Worm (Caenorhabditis elegans) whole organism, late embryonic: Measurements from ENCODE around the gene nhr-88.

Experiments
- C08G9.2 ChIP-seq: sonication (generic microtip); optimal IDR thresholded peaks from 2 replicates; lab custom pipeline; 2016; ENCODE audit warnings: mild to moderate bottlenecking, missing genetic modification characterization, moderate library complexity, missing compliant biosample characterization
- C38D4.7 ChIP-seq: fragments of 200-800 bp; sonication (Bioruptor generic); optimal IDR thresholded peaks from 2 replicates; lab custom pipeline; 2018; ENCODE audit warnings: mild to moderate bottlenecking, missing genetic modification characterization, moderate library complexity, missing compliant biosample characterization
- F13H6.1 ChIP-seq: sonication (generic microtip); optimal IDR thresholded peaks from 2 replicates; lab custom pipeline; 2016; ENCODE audit warnings: missing genetic modification characterization, missing compliant biosample characterization
- K09A11.1 ChIP-seq: sonication (generic microtip); optimal IDR thresholded peaks from 2 replicates; lab custom pipeline; 2017; ENCODE audit warnings: antibody characterized with exemption, mild to moderate bottlenecking, missing genetic modification characterization, missing compliant biosample characterization; ENCODE audit not compliant: insufficient read depth
- T23F11.4 ChIP-seq: fragments of 200-800 bp; sonication (Bioruptor generic); optimal IDR thresholded peaks from 2 replicates; lab custom pipeline; 2018; ENCODE audit warnings: mild to moderate bottlenecking, missing genetic modification characterization, missing compliant biosample characterization
- Y22D7AL.16 ChIP-seq: sonication (generic microtip); optimal IDR thresholded peaks from 2 replicates; lab custom pipeline; 2016; ENCODE audit warnings: missing genetic modification characterization, missing compliant biosample characterization
- ahr-1 ChIP-seq: sonication (generic microtip); optimal IDR thresholded peaks from 2 replicates; lab custom pipeline; 2016; ENCODE audit warnings: missing genetic modification characterization, missing compliant biosample characterization
- ceh-19 ChIP-seq: fragments of 200-800 bp; sonication (Bioruptor generic); optimal IDR thresholded peaks from 2 replicates; lab custom pipeline; 2018; ENCODE audit warnings: mild to moderate bottlenecking, missing genetic modification characterization, missing compliant biosample characterization
- ceh-2 ChIP-seq: sonication (generic microtip); optimal IDR thresholded peaks from 2 replicates; lab custom pipeline; 2016; ENCODE audit warnings: missing genotype, missing genetic modification characterization, missing compliant biosample characterization
- ceh-22 ChIP-seq: sonication (generic microtip); optimal IDR thresholded peaks from 2 replicates; lab custom pipeline; 2017; ENCODE audit warnings: missing biosample characterization, missing genetic modification characterization
- ceh-24 ChIP-seq: sonication (generic microtip); optimal IDR thresholded peaks from 2 replicates; lab custom pipeline; 2016; ENCODE audit warnings: mild to moderate bottlenecking, missing genetic modification characterization, missing compliant biosample characterization
- ceh-30 ChIP-seq: fragments of 150-350 bp; optimal IDR thresholded peaks from 2 replicates; lab custom pipeline; 2014; ENCODE audit warnings: missing biosample characterization, missing genetic modification characterization
- ceh-31 ChIP-seq: sonication (generic microtip); optimal IDR thresholded peaks from 2 replicates; lab custom pipeline; 2016; ENCODE audit warnings: missing genetic modification characterization, missing compliant biosample characterization
- ceh-34 ChIP-seq: sonication (generic microtip); optimal IDR thresholded peaks from 2 replicates; lab custom pipeline; 2016; ENCODE audit warnings: mild to moderate bottlenecking, missing genetic modification characterization, missing compliant biosample characterization
- ceh-45 ChIP-seq: fragments of 200-800 bp; sonication (Bioruptor generic); IDR thresholded peaks from 2 replicates; pipeline ENCODE4 v1.3.6; 2022; ENCODE audit warnings: missing genetic modification reagents, missing genetic modification characterization, missing compliant biosample characterization
- ceh-48 ChIP-seq: sonication (generic microtip); optimal IDR thresholded peaks from 2 replicates; lab custom pipeline; 2016; ENCODE audit warnings: missing genetic modification characterization, inconsistent platforms, missing compliant biosample characterization
- ceh-9 ChIP-seq: sonication (generic microtip); optimal IDR thresholded peaks from 2 replicates; lab custom pipeline; 2016; ENCODE audit warnings: mild to moderate bottlenecking, missing genetic modification characterization, inconsistent platforms, missing compliant biosample characterization
- elt-4 ChIP-seq: sonication (generic microtip); optimal IDR thresholded peaks from 2 replicates; lab custom pipeline; 2016; ENCODE audit warnings: missing genetic modification characterization, missing compliant biosample characterization
- eyg-1 ChIP-seq: sonication (generic microtip); optimal IDR thresholded peaks from 2 replicates; lab custom pipeline; 2016; ENCODE audit warnings: missing genotype, missing genetic modification characterization, missing compliant biosample characterization
- fkh-10 ChIP-seq: fragments of 150-350 bp; optimal IDR thresholded peaks from 2 replicates; lab custom pipeline; 2014; ENCODE audit warnings: missing biosample characterization, missing genetic modification reagents, missing genetic modification characterization
- fkh-6 ChIP-seq: sonication (generic microtip); optimal IDR thresholded peaks from 2 replicates; lab custom pipeline; 2016; ENCODE audit warnings: missing genetic modification characterization, missing compliant biosample characterization
- hlh-13 ChIP-seq: fragments of 200-800 bp; sonication (Bioruptor generic); optimal IDR thresholded peaks from 2 replicates; lab custom pipeline; 2018; ENCODE audit warnings: mild to moderate bottlenecking, missing genetic modification characterization, missing compliant biosample characterization
- hlh-30 ChIP-seq: sonication (generic microtip); optimal IDR thresholded peaks from 2 replicates; lab custom pipeline; 2017; ENCODE audit warnings: antibody characterized with exemption, missing genetic modification characterization, missing compliant biosample characterization; ENCODE audit not compliant: insufficient read depth
- hlh-6 ChIP-seq: sonication (generic microtip); optimal IDR thresholded peaks from 2 replicates; lab custom pipeline; 2016; ENCODE audit warnings: missing genotype, missing genetic modification characterization, missing compliant biosample characterization
- hlh-8 ChIP-seq: sonication (generic microtip); optimal IDR thresholded peaks from 2 replicates; lab custom pipeline; 2016; ENCODE audit warnings: missing genotype, missing genetic modification characterization, missing compliant biosample characterization
- lim-6 ChIP-seq: sonication (generic microtip); optimal IDR thresholded peaks from 2 replicates; lab custom pipeline; 2016; ENCODE audit warnings: missing genetic modification characterization, missing compliant biosample characterization
- nfya-1 ChIP-seq: sonication (generic microtip); optimal IDR thresholded peaks from 2 replicates; lab custom pipeline; 2017; ENCODE audit warnings: missing genetic modification characterization, mild to moderate bottlenecking, missing compliant biosample characterization, antibody characterized with exemption, moderate library complexity
- odd-2 ChIP-seq: sonication (generic microtip); optimal IDR thresholded peaks from 2 replicates; lab custom pipeline; 2017; ENCODE audit warnings: antibody characterized with exemption, mild to moderate bottlenecking, missing genetic modification characterization, missing compliant biosample characterization
- pag-3 ChIP-seq: sonication (generic microtip); optimal IDR thresholded peaks from 2 replicates; lab custom pipeline; 2016; ENCODE audit warnings: missing compliant biosample characterization, missing genetic modification characterization, borderline replicate concordance
- pat-9 ChIP-seq: fragments of 200-800 bp; sonication (Bioruptor generic); optimal IDR thresholded peaks from 2 replicates; lab custom pipeline; 2018; ENCODE audit warnings: mild to moderate bottlenecking, missing genetic modification characterization, moderate library complexity, missing compliant biosample characterization
- pha-2 ChIP-seq: sonication (generic microtip); optimal IDR thresholded peaks from 2 replicates; lab custom pipeline; 2017; ENCODE audit warnings: mild to moderate bottlenecking, missing genetic modification characterization, missing compliant biosample characterization
- pha-4 ChIP-seq: fragments of 150-350 bp; optimal IDR thresholded peaks from 2 replicates; lab custom pipeline; 2018; ENCODE audit warnings: missing biosample characterization, missing genetic modification reagents, missing genetic modification characterization
- pros-1 ChIP-seq: fragments of 150-350 bp; optimal IDR thresholded peaks from 2 replicates; lab custom pipeline; 2014; ENCODE audit warnings: missing biosample characterization, missing genetic modification reagents, missing genetic modification characterization
- sox-2 ChIP-seq: fragments of 200-800 bp; sonication (Bioruptor generic); IDR thresholded peaks from 2 replicates; pipeline ENCODE4 v1.3.6; 2022; ENCODE audit warnings: missing genetic modification reagents, missing genetic modification characterization, missing compliant biosample characterization
- sox-4 ChIP-seq: sonication (generic microtip); optimal IDR thresholded peaks from 2 replicates; lab custom pipeline; 2017; ENCODE audit warnings: mild to moderate bottlenecking, missing genetic modification characterization, inconsistent platforms, missing compliant biosample characterization
- syd-9 ChIP-seq: sonication (generic microtip); optimal IDR thresholded peaks from 2 replicates; lab custom pipeline; 2016; ENCODE audit warnings: mild to moderate bottlenecking, missing genetic modification characterization, moderate library complexity, missing compliant biosample characterization
- tbx-2 ChIP-seq: sonication (generic microtip); optimal IDR thresholded peaks from 2 replicates; lab custom pipeline; 2016; ENCODE audit warnings: missing genetic modification characterization, missing compliant biosample characterization
- ttx-3 ChIP-seq: sonication (generic microtip); optimal IDR thresholded peaks from 2 replicates; lab custom pipeline; 2016; ENCODE audit warnings: missing genetic modification reagents, missing genetic modification characterization, missing compliant biosample characterization
- unc-3 ChIP-seq, 2 experiments: fragments of 200-800 bp in 1 of 2; sonication (Bioruptor generic) in 1 of 2; sonication (generic microtip) in 1 of 2; conservative IDR thresholded peaks in 1 of 2; optimal IDR thresholded peaks in 1 of 2; 2 replicates each; pipeline versions ENCODE4 v1.3.6 to Lab custom; 2016 to 2022; ENCODE audit warnings: missing compliant biosample characterization in 2 of 2, missing genetic modification characterization in 2 of 2, missing genetic modification reagents in 1 of 2
- unc-42 ChIP-seq: sonication (generic microtip); optimal IDR thresholded peaks from 2 replicates; lab custom pipeline; 2016; ENCODE audit warnings: missing genotype, missing genetic modification characterization, missing compliant biosample characterization
- unc-55 ChIP-seq: sonication (generic microtip); optimal IDR thresholded peaks from 2 replicates; lab custom pipeline; 2017; ENCODE audit warnings: missing biosample characterization, missing genetic modification reagents, missing genetic modification characterization
- unc-86 ChIP-seq: sonication (generic microtip); optimal IDR thresholded peaks from 2 replicates; lab custom pipeline; 2016; ENCODE audit warnings: missing genetic modification characterization, missing compliant biosample characterization
- ztf-16 ChIP-seq: sonication (generic microtip); optimal IDR thresholded peaks from 2 replicates; lab custom pipeline; 2017; ENCODE audit warnings: missing genetic modification characterization, missing compliant biosample characterization

nhr-88 gene

DNA sequence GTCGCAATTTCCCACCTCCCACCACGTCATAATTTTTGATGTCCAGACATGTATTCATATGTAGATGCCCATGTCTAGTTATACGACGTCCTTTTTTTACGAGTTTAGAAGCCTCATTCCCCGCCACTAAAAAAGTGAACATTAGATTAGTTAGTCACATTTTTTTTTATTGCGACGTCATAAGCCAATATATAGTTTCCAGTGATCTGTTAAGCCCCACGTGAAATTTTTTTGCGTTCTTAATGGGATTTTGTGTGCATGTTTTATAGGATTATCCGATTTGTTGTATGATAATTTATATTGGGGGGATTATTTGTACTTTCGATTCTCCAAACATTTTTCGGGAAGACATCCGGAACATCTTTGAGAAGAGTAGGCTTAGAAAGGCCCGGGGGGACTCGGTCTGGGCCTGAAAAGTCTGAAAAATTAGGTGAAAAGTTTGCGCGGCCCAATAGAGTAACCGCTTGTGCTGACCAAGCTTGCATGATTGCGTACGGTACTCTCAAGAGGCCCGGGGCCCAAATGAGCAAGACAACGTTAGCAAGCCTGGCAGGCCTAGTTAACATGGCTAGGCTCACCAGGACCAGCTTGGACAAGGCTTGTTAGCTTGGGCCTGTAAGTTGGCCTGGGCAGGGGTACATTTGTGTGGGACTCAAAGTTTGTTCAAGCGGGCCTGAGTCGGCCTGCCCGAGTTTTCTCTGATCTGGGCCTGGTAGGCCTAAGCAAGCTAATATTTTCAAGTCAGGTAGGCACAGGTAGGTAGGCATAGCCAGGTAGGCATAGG lies 11.0 kb upstream of the nhr-88 start:
- TF ChIP-seq pha-4 (tag; lab: Kevin White, UChicago) (no peak), ceh-45 (GFP tag; lab: Robert Waterston, UW) (no peak), syd-9 (tag; lab: Kevin White, UChicago) (no peak), hlh-8 (tag; lab: Kevin White, UChicago) (no peak), ceh-48 (tag; lab: Kevin White, UChicago) (no peak), pros-1 (tag; lab: Kevin White, UChicago) (no peak), ahr-1 (tag; lab: Kevin White, UChicago) (no peak), pha-2 (tag; lab: Kevin White, UChicago) (no peak), eyg-1 (tag; lab: Kevin White, UChicago) (no peak), C38D4.7 (GFP tag; lab: Kevin White, UChicago) (no peak), lim-6 (tag; lab: Kevin White, UChicago) (no peak), pag-3 (tag; lab: Kevin White, UChicago) (no peak), fkh-6 (tag; lab: Kevin White, UChicago) (no peak), K09A11.1 (tag; lab: Kevin White, UChicago) (no peak), hlh-6 (tag; lab: Kevin White, UChicago) (no peak), Y22D7AL.16 (tag; lab: Kevin White, UChicago) (no peak), ceh-34 (tag; lab: Kevin White, UChicago) (no peak)

DNA sequence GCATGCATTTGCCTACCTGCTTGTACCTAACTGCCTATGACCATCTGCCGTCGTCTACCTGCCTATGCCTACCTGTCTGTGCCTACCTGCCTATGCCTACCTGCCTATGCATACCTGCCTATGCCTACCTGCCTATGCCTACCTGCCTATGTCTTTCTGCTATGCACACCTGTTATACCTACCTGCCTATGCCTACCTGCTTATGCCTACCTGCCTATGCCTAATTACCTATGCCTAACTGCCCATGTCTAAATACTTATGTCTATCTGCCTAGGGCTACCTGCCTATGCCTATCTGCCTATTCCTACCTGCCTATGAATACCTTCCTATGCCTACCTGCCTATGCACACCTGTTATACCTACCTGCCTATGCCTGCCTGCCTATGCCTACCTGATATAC lies 10.1 kb upstream of the nhr-88 start:
- TF ChIP-seq ceh-22 (tag; lab: Kevin White, UChicago) (no peak), ceh-30 (no peak), sox-4 (no peak), ceh-2 (tag; lab: Kevin White, UChicago) (no peak), unc-42 (tag; lab: Kevin White, UChicago) (peak; percentile 1)
- TF ChIP-seq, all 69 proteins: peak for 1

DNA sequence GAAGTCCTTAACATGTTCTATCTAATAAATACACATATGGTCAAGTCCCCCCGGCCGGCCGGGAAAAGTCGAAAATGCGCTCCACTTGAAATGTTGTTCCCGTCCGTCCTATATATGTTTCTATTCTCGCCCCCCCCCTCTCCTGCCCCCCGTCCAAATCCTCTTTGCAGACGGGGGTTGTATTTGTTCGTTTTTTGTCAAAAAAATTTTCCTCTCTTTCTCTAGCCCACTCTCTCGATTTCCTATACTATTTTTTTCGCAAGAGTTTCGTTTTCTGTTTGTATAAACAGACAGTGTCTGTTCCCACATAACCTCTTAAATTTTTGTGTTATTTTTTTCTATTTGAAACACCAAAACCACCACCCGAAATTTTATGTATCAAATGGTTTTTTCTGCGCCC lies 9.4 kb upstream of the nhr-88 start:
- TF ChIP-seq sox-2 (GFP tag; lab: Robert Waterston, UW) (no peak), syd-9 (tag; lab: Kevin White, UChicago) (no peak), nfya-1 (tag; lab: Kevin White, UChicago) (no peak), T23F11.4 (no peak), C08G9.2 (tag; lab: Kevin White, UChicago) (no peak), hlh-13 (GFP tag; lab: Kevin White, UChicago) (no peak), ceh-30 (no peak), pha-2 (tag; lab: Kevin White, UChicago) (no peak), fkh-10 (no peak), ceh-24 (no peak), pha-4 (tag; lab: Kevin White, UChicago) (no peak), pros-1 (tag; lab: Kevin White, UChicago) (no peak), F13H6.1 (tag; lab: Kevin White, UChicago) (no peak)

DNA sequence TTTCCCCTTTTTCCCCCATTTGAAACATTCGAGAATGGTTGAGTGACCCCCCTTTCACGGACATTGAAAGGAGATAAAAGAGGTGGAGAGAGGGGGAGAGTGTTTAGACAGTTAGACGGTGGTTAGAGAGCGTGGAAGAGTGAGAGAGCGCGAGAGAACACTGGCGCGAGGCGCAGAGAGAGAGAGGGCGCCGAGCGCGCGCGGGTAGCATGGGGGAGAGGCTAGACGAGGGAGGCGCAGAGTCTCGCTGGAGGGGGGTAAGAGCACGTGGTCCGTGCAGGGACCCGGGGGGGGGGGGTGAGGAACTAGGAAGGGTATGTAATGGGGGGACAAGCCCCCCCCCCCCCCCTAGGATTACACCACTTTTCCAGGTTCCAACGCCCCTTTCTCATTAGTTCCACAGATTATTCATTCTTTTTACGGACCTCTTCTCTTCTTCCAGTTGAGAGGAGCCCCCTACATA lies 2.5 kb upstream of the nhr-88 start:
- TF ChIP-seq pat-9 (tag; lab: Kevin White, UChicago), result peak; percentile 42
- TF ChIP-seq F13H6.1 (tag; lab: Kevin White, UChicago), result peak; percentile 39
- peak; percentile 12 for TF ChIP-seq ceh-19 (GFP tag; lab: Kevin White, UChicago)
- no peak for TF ChIP-seq ceh-48 (tag; lab: Kevin White, UChicago)
- TF ChIP-seq unc-55 (GFP tag; lab: Kevin White, UChicago), result peak; percentile 65
- TF ChIP-seq ceh-31 (tag; lab: Kevin White, UChicago), result peak; percentile 79
- no peak for TF ChIP-seq odd-2 (tag; lab: Kevin White, UChicago)
- TF ChIP-seq pag-3 (tag; lab: Kevin White, UChicago), result no peak
- TF ChIP-seq unc-3 (GFP tag; conservative IDR thresholded peaks at IDR 0.05; lab: Robert Waterston, UW), result 0 out of 2 replicates have a peak, but pooled peaks have one; percentile 4
- no peak for TF ChIP-seq unc-3 (tag; optimal IDR thresholded peaks at IDR 0.05; lab: Kevin White, UChicago)
- TF ChIP-seq C38D4.7 (GFP tag; lab: Kevin White, UChicago), result no peak
- peak; percentile 87 for TF ChIP-seq pros-1 (tag; lab: Kevin White, UChicago)
- no peak for TF ChIP-seq ceh-9
- no peak for TF ChIP-seq unc-42 (tag; lab: Kevin White, UChicago)
- TF ChIP-seq hlh-30, result peak; percentile 70
- peak; percentile 42 for TF ChIP-seq sox-4
- no peak for TF ChIP-seq elt-4 (tag; lab: Kevin White, UChicago)
- TF ChIP-seq nfya-1 (tag; lab: Kevin White, UChicago), result peak; percentile 78
- peak; percentile 35 for TF ChIP-seq tbx-2 (tag; lab: Kevin White, UChicago)
- TF ChIP-seq ttx-3 (tag; lab: Kevin White, UChicago), result peak; percentile 38
- peak; percentile 31 for TF ChIP-seq unc-86
- TF ChIP-seq ztf-16 (tag; lab: Kevin White, UChicago), result peak; percentile 18
